Fruit fly (Drosophila melanogaster): ENCODE data around the gene CG11353.

Gene CG11353

DNA sequence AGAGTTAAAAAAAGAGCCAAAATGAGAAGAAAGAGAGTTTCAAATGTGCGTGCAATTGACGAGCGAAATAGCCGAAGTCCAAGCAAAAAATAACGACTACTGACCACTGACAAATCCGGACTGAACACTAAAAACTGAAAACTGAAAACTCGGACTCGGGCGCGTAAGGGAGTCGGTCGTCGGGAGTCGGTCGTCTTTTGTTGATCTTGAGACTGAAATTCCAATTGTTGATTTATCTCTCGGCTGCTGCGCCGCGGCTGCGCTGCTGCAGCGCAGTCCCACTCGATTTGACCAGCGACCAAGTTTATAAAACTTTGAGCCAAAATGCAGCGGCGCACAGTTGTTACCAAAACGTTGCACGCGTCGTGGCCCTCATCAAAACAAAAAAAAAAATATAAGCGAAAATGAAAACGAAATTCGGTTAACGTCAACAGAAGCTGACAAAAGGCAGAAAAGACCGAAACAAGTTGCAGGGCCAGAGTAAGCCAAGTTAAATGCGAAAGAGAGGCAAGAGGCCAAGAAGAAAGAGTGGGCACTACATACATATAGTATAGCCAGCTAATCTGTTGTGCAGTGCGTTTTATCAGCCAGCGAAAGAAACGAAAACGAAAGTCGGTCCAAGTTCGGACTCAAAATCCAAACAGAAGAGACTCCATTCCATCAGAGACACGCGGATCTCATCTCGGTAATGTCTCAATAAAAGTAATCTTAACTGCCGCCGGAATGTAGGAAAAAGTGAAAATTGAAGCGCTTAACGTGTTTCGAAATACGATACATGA is at the start of gene CG11353:
CG11353 (plus strand) TSS at position 330 of the 779 bp plus-strand sequence.
- no peak for TF ChIP-seq CG8301 (tag; optimal IDR thresholded peaks at IDR 0.05)
- TF ChIP-seq CG34367 (tag; optimal IDR thresholded peaks at IDR 0.05): no peak
- no peak for TF ChIP-seq CG4496 (GFP tag; IDR thresholded peaks at IDR 0.05)
- no peak for TF ChIP-seq CG9948 (tag; optimal IDR thresholded peaks at IDR 0.05)

DNA sequence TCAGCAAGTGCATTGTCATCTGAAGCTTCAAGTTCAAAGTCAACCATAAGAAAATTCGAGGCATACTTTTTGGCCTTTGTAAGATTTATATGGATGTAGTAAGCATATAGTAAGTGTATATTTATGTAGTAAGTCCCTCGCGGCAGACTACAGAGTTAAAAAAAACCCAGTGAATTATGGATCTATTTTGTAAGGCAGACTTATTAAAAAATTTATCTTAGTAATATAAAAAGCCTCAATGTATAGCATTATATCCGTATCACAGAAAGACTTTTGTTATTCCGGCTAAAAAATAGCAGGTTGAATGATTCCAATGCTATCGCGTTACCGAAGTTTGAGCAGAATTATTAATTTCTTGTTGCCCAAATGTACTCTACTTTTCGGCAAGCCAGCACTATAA is 48.3 kb upstream of the CG11353 start:
- TF ChIP-seq CG17806 (tag; optimal IDR thresholded peaks at IDR 0.05): no peak
- no peak for TF ChIP-seq fd96Ca (GFP tag; IDR thresholded peaks at IDR 0.05)
- no peak for TF ChIP-seq CG13204 (GFP tag; optimal IDR thresholded peaks at IDR 0.05)
- peak; percentile 63 for TF ChIP-seq EcR (GFP tag; optimal IDR thresholded peaks at IDR 0.05)
- no peak for TF ChIP-seq CG34367 (tag; optimal IDR thresholded peaks at IDR 0.05)

DNA sequence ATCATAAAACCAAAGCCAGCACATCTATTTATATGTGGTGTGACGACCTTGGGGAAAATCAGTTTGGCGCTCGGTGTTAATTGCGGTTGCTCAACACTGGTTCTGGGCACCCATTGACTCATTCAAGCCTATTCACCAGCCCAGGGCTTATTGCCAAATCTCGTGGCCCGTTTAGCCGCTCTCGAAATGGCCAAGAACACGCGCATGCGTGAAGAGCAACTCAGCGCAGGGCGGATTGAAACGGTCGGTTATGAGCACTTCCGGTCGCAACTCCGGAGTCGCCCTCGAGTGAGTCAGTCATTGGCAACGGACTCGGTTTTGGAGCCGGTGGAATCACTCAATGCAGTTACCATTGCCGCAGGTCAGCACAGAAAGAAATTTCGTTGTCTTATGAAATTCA is 43.5 kb upstream of the CG11353 start:
- TF ChIP-seq CG13204 (GFP tag; optimal IDR thresholded peaks at IDR 0.05): no peak
- no peak for TF ChIP-seq CG8159 (tag; optimal IDR thresholded peaks at IDR 0.05)
- no peak for TF ChIP-seq Snoo (tag; optimal IDR thresholded peaks at IDR 0.05)
- no peak for TF ChIP-seq CG15710 (tag; optimal IDR thresholded peaks at IDR 0.05)
- TF ChIP-seq Pif1B (GFP tag; optimal IDR thresholded peaks at IDR 0.05): no peak
- no peak for TF ChIP-seq CG8301 (tag; optimal IDR thresholded peaks at IDR 0.05)
- TF ChIP-seq CG10348 (GFP tag; IDR thresholded peaks at IDR 0.05): no peak
- no peak for TF ChIP-seq Pif1A (GFP tag; optimal IDR thresholded peaks at IDR 0.05)
- no peak for TF ChIP-seq CG4496 (GFP tag; IDR thresholded peaks at IDR 0.05)
- no peak for TF ChIP-seq fd96Ca (GFP tag; IDR thresholded peaks at IDR 0.05)
- no peak for TF ChIP-seq rn (GFP tag; IDR thresholded peaks at IDR 0.05)

DNA sequence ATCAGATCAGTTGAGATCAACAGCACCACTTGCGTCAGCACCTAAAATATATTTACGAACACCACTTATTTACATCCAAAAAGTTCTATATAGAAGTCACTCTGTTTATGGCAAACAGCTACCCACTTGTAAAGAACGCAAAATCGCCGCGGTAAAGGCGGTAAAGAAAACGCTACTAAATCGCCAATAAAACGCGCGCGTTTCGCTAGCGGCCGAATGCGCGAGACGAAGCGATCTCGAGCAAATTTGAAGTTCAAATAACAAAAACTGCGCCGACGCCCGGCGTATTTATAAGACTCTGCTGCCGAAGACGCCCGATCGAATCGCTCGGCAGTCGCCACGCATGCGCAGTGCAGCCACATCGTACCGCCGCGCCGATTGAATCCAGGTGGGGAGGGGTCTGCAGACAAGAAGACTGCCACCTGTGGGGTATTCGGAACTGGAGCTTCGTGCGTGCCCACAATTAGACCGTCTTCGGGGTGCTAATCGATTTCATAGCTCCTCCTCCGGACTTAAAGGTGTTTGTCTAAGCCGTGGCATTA is 42.2 kb upstream of the CG11353 start, which contains the start of gene CG13722:
CG13722 (minus strand) TSS at position 262 of the 542 bp plus-strand sequence.
- TF ChIP-seq EcR (GFP tag; optimal IDR thresholded peaks at IDR 0.05) (peak; percentile 51), gl (tag; optimal IDR thresholded peaks at IDR 0.05) (no peak), CG13204 (GFP tag; optimal IDR thresholded peaks at IDR 0.05) (peak; percentile 90), CG32121 (GFP tag; IDR thresholded peaks at IDR 0.05) (no peak), CG10348 (GFP tag; IDR thresholded peaks at IDR 0.05) (no peak), CG15710 (tag; optimal IDR thresholded peaks at IDR 0.05) (no peak), CG8159 (tag; optimal IDR thresholded peaks at IDR 0.05) (no peak), Snoo (tag; optimal IDR thresholded peaks at IDR 0.05) (no peak), CG4496 (GFP tag; IDR thresholded peaks at IDR 0.05) (peak; percentile 20; the same call in 1 of the 3 replicates), CG8301 (tag; optimal IDR thresholded peaks at IDR 0.05) (no peak), CG34367 (tag; optimal IDR thresholded peaks at IDR 0.05) (no peak), rn (GFP tag; IDR thresholded peaks at IDR 0.05) (no peak), CG12605 (GFP tag; IDR thresholded peaks at IDR 0.05) (no peak)

DNA sequence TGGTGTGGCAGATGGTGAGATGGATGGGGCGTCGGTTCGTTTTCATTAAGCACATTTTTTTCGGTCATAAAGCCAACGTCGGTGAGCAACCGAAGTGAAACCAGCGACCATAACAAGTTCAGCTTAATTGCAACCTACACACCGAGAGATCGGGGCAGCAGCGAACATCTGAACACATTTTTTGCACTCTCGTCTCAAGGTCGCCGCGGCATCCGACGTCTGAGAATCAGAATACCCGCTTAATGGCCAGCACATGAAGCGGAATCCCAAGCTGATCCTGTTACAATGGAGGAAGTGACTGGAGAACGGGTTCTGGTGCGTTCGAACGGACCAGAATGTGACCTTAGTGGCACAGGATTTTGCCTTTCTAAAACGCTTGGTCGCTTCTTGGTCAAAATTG is 39.4 kb upstream of the CG11353 start:
- TF ChIP-seq CG32121 (GFP tag; IDR thresholded peaks at IDR 0.05) (no peak), EcR (GFP tag; optimal IDR thresholded peaks at IDR 0.05) (peak; percentile 88), Ets98B (GFP tag; IDR thresholded peaks at IDR 0.05) (no peak), CG13204 (GFP tag; optimal IDR thresholded peaks at IDR 0.05) (peak; percentile 44)

DNA sequence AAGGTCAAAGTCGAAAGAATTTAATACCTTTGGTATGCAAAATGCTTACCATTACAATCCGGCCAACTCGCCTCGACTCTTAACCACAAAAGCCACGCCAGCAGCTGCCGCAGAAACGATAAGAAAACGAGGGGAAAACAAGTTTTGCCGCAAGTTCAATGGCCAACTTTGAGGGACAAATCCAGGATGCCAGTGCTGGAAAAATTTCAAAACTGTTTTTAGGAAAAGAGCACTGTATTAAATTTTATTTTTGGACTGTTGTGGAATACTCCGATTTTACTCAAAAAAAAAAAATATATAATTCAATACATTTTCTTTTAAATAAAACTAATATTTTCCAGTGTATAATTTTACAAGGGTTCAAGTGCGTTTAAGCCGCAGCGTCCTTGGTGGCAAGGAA is 38.4 kb upstream of the CG11353 start:
- no peak for TF ChIP-seq CG10348 (GFP tag; IDR thresholded peaks at IDR 0.05)
- TF ChIP-seq CG15710 (tag; optimal IDR thresholded peaks at IDR 0.05): peak; percentile 93
- TF ChIP-seq gl (tag; optimal IDR thresholded peaks at IDR 0.05): peak; percentile 45
- TF ChIP-seq rn (GFP tag; IDR thresholded peaks at IDR 0.05): no peak
- peak; percentile 73 for TF ChIP-seq Snoo (tag; optimal IDR thresholded peaks at IDR 0.05)
- TF ChIP-seq CG8301 (tag; optimal IDR thresholded peaks at IDR 0.05): peak; percentile 0
- no peak for TF ChIP-seq CG32121 (GFP tag; IDR thresholded peaks at IDR 0.05)
- TF ChIP-seq Ets98B (GFP tag; IDR thresholded peaks at IDR 0.05): no peak
- peak; percentile 82 for TF ChIP-seq Pif1A (GFP tag; optimal IDR thresholded peaks at IDR 0.05)
- TF ChIP-seq CG12605 (GFP tag; IDR thresholded peaks at IDR 0.05): peak; percentile 31; the same call in 1 of the 2 replicates
- TF ChIP-seq CG8159 (tag; optimal IDR thresholded peaks at IDR 0.05): peak; percentile 88
- peak; percentile 100 for TF ChIP-seq EcR (GFP tag; optimal IDR thresholded peaks at IDR 0.05)
- peak; percentile 87 for TF ChIP-seq CG17806 (tag; optimal IDR thresholded peaks at IDR 0.05)
- peak; percentile 87 for TF ChIP-seq CG9948 (tag; optimal IDR thresholded peaks at IDR 0.05)
- TF ChIP-seq CG4496 (GFP tag; IDR thresholded peaks at IDR 0.05): peak; percentile 51; the same call in 1 of the 3 replicates
- TF ChIP-seq Pif1B (GFP tag; optimal IDR thresholded peaks at IDR 0.05): peak; percentile 88
- peak; percentile 86 for TF ChIP-seq D1 (tag; optimal IDR thresholded peaks at IDR 0.05)
- TF ChIP-seq fd96Ca (GFP tag; IDR thresholded peaks at IDR 0.05): no peak
- TF ChIP-seq CG13204 (GFP tag; optimal IDR thresholded peaks at IDR 0.05): peak; percentile 72
- TF ChIP-seq CG14655 (GFP tag; optimal IDR thresholded peaks at IDR 0.05): peak; percentile 45
- peak; percentile 86 for TF ChIP-seq CG34367 (tag; optimal IDR thresholded peaks at IDR 0.05)
